Fruit fly (Drosophila melanogaster) S2 (cell line): ENCODE data around the gene CG13309.

Source experiments
- CG8478 ChIP-seq: fragments of >200 bp; optimal IDR thresholded peaks from 2 replicates; lab custom pipeline; 2018
- CTCF ChIP-seq, 2 experiments: fragments of >200 bp; optimal IDR thresholded peaks; 2 replicates each; lab custom pipeline; 2018

CG13309 gene

dm6 chr3L:8859936-8860335 lies 49.7 kb downstream of the CG13309 start:
- TF ChIP-seq CTCF (optimal IDR thresholded peaks at IDR 0.05; lab: Kevin White, UChicago) (no peak), CG8478 (lab: Kevin White, UChicago) (no peak)

dm6 chr3L:8860746-8861145 lies 50.6 kb downstream of the CG13309 start:
- TF ChIP-seq CG8478 (lab: Kevin White, UChicago) (no peak), CTCF (optimal IDR thresholded peaks at IDR 0.05; lab: Kevin White, UChicago) (no peak)
